Worm (Caenorhabditis elegans) whole organism, late embryonic: Measurements from ENCODE around the gene H37A05.4.
A peak's percentile ranks its signal among the peaks of the same experiment; 100 is the strongest.

Experiments used
- C08G9.2 ChIP-seq: sonication (generic microtip); optimal IDR thresholded peaks from 2 replicates; lab custom pipeline; 2016; ENCODE audit warnings: mild to moderate bottlenecking, missing genetic modification characterization, moderate library complexity, missing compliant biosample characterization
- C38D4.7 ChIP-seq: fragments of 200-800 bp; sonication (Bioruptor generic); optimal IDR thresholded peaks from 2 replicates; lab custom pipeline; 2018; ENCODE audit warnings: mild to moderate bottlenecking, missing genetic modification characterization, moderate library complexity, missing compliant biosample characterization
- F13H6.1 ChIP-seq: sonication (generic microtip); optimal IDR thresholded peaks from 2 replicates; lab custom pipeline; 2016; ENCODE audit warnings: missing genetic modification characterization, missing compliant biosample characterization
- K02D7.2 ChIP-seq: sonication (generic microtip); optimal IDR thresholded peaks from 2 replicates; lab custom pipeline; 2017; ENCODE audit warnings: mild to moderate bottlenecking, missing genetic modification characterization, missing compliant biosample characterization
- ama-1 ChIP-seq: fragments of 150-350 bp; optimal IDR thresholded peaks from 2 replicates; lab custom pipeline; 2014
- ceh-14 ChIP-seq: sonication (generic microtip); optimal IDR thresholded peaks from 2 replicates; lab custom pipeline; 2016; ENCODE audit warnings: missing genotype, missing genetic modification characterization, missing compliant biosample characterization
- ceh-18 ChIP-seq: sonication (generic microtip); optimal IDR thresholded peaks from 2 replicates; lab custom pipeline; 2016; ENCODE audit warnings: missing genetic modification characterization, missing compliant biosample characterization
- ceh-2 ChIP-seq: sonication (generic microtip); optimal IDR thresholded peaks from 2 replicates; lab custom pipeline; 2016; ENCODE audit warnings: missing genotype, missing genetic modification characterization, missing compliant biosample characterization
- ceh-31 ChIP-seq: sonication (generic microtip); optimal IDR thresholded peaks from 2 replicates; lab custom pipeline; 2016; ENCODE audit warnings: missing genetic modification characterization, missing compliant biosample characterization
- ceh-34 ChIP-seq: sonication (generic microtip); optimal IDR thresholded peaks from 2 replicates; lab custom pipeline; 2016; ENCODE audit warnings: mild to moderate bottlenecking, missing genetic modification characterization, missing compliant biosample characterization
- ceh-45 ChIP-seq: fragments of 200-800 bp; sonication (Bioruptor generic); IDR thresholded peaks from 2 replicates; pipeline ENCODE4 v1.3.6; 2022; ENCODE audit warnings: missing genetic modification reagents, missing genetic modification characterization, missing compliant biosample characterization
- ceh-6 ChIP-seq: fragments of 200-800 bp; sonication (Bioruptor generic); optimal IDR thresholded peaks from 2 replicates; lab custom pipeline; 2018; ENCODE audit warnings: mild to moderate bottlenecking, missing genetic modification characterization, missing compliant biosample characterization
- ceh-9 ChIP-seq: sonication (generic microtip); optimal IDR thresholded peaks from 2 replicates; lab custom pipeline; 2016; ENCODE audit warnings: mild to moderate bottlenecking, missing genetic modification characterization, inconsistent platforms, missing compliant biosample characterization
- che-1 ChIP-seq: sonication (generic microtip); optimal IDR thresholded peaks from 2 replicates; lab custom pipeline; 2016; ENCODE audit warnings: mild to moderate bottlenecking, missing genetic modification characterization, missing compliant biosample characterization
- dmd-4 ChIP-seq: sonication (generic microtip); optimal IDR thresholded peaks from 2 replicates; lab custom pipeline; 2016; ENCODE audit warnings: borderline replicate concordance, missing genetic modification characterization, missing compliant biosample characterization
- elt-4 ChIP-seq: sonication (generic microtip); optimal IDR thresholded peaks from 2 replicates; lab custom pipeline; 2016; ENCODE audit warnings: missing genetic modification characterization, missing compliant biosample characterization
- ets-4 ChIP-seq: sonication (generic microtip); optimal IDR thresholded peaks from 2 replicates; lab custom pipeline; 2016; ENCODE audit warnings: missing genetic modification characterization, missing compliant biosample characterization
- eyg-1 ChIP-seq: sonication (generic microtip); optimal IDR thresholded peaks from 2 replicates; lab custom pipeline; 2016; ENCODE audit warnings: missing genotype, missing genetic modification characterization, missing compliant biosample characterization
- fax-1 ChIP-seq: sonication (generic microtip); optimal IDR thresholded peaks from 2 replicates; lab custom pipeline; 2016; ENCODE audit warnings: missing genotype, missing genetic modification characterization, missing compliant biosample characterization
- hlh-13 ChIP-seq: fragments of 200-800 bp; sonication (Bioruptor generic); optimal IDR thresholded peaks from 2 replicates; lab custom pipeline; 2018; ENCODE audit warnings: mild to moderate bottlenecking, missing genetic modification characterization, missing compliant biosample characterization
- hlh-30 ChIP-seq: sonication (generic microtip); optimal IDR thresholded peaks from 2 replicates; lab custom pipeline; 2017; ENCODE audit warnings: antibody characterized with exemption, missing genetic modification characterization, missing compliant biosample characterization; ENCODE audit not compliant: insufficient read depth
- mec-3 ChIP-seq: sonication (generic microtip); optimal IDR thresholded peaks from 2 replicates; lab custom pipeline; 2016; ENCODE audit warnings: borderline replicate concordance, missing genetic modification characterization, missing compliant biosample characterization
- odd-2 ChIP-seq: sonication (generic microtip); optimal IDR thresholded peaks from 2 replicates; lab custom pipeline; 2017; ENCODE audit warnings: antibody characterized with exemption, mild to moderate bottlenecking, missing genetic modification characterization, missing compliant biosample characterization
- pag-3 ChIP-seq: sonication (generic microtip); optimal IDR thresholded peaks from 2 replicates; lab custom pipeline; 2016; ENCODE audit warnings: missing compliant biosample characterization, missing genetic modification characterization, borderline replicate concordance
- pax-1 ChIP-seq: fragments of 150-350 bp; optimal IDR thresholded peaks from 2 replicates; lab custom pipeline; 2014; ENCODE audit warnings: missing biosample characterization, missing genetic modification characterization
- pha-2 ChIP-seq: sonication (generic microtip); optimal IDR thresholded peaks from 2 replicates; lab custom pipeline; 2017; ENCODE audit warnings: mild to moderate bottlenecking, missing genetic modification characterization, missing compliant biosample characterization
- pros-1 ChIP-seq: fragments of 150-350 bp; optimal IDR thresholded peaks from 2 replicates; lab custom pipeline; 2014; ENCODE audit warnings: missing biosample characterization, missing genetic modification reagents, missing genetic modification characterization
- ref-2 ChIP-seq: sonication (generic microtip); optimal IDR thresholded peaks from 2 replicates; lab custom pipeline; 2016; ENCODE audit warnings: missing genetic modification characterization, missing compliant biosample characterization
- sdc-2 ChIP-seq: sonication (generic microtip); optimal IDR thresholded peaks from 2 replicates; lab custom pipeline; 2016; ENCODE audit warnings: missing genotype, missing genetic modification characterization, missing compliant biosample characterization
- syd-9 ChIP-seq: sonication (generic microtip); optimal IDR thresholded peaks from 2 replicates; lab custom pipeline; 2016; ENCODE audit warnings: mild to moderate bottlenecking, missing genetic modification characterization, moderate library complexity, missing compliant biosample characterization
- tbx-2 ChIP-seq: sonication (generic microtip); optimal IDR thresholded peaks from 2 replicates; lab custom pipeline; 2016; ENCODE audit warnings: missing genetic modification characterization, missing compliant biosample characterization
- tbx-7 ChIP-seq: sonication (generic microtip); optimal IDR thresholded peaks from 2 replicates; lab custom pipeline; 2016; ENCODE audit warnings: missing genotype, missing genetic modification characterization, missing compliant biosample characterization
- ttx-3 ChIP-seq: sonication (generic microtip); optimal IDR thresholded peaks from 2 replicates; lab custom pipeline; 2016; ENCODE audit warnings: missing genetic modification reagents, missing genetic modification characterization, missing compliant biosample characterization
- unc-3 ChIP-seq, 2 experiments: fragments of 200-800 bp in 1 of 2; sonication (Bioruptor generic) in 1 of 2; sonication (generic microtip) in 1 of 2; conservative IDR thresholded peaks in 1 of 2; optimal IDR thresholded peaks in 1 of 2; 2 replicates each; pipeline versions ENCODE4 v1.3.6 to Lab custom; 2016 to 2022; ENCODE audit warnings: missing compliant biosample characterization in 2 of 2, missing genetic modification characterization in 2 of 2, missing genetic modification reagents in 1 of 2
- unc-42 ChIP-seq: sonication (generic microtip); optimal IDR thresholded peaks from 2 replicates; lab custom pipeline; 2016; ENCODE audit warnings: missing genotype, missing genetic modification characterization, missing compliant biosample characterization
- unc-86 ChIP-seq: sonication (generic microtip); optimal IDR thresholded peaks from 2 replicates; lab custom pipeline; 2016; ENCODE audit warnings: missing genetic modification characterization, missing compliant biosample characterization

H37A05.4 gene

ce11 chrV:13627103-13627623 is 22.4 kb downstream of the H37A05.4 start, which contains the start of gene sde-2:
sde-2 (plus strand) TSS chrV:13627573.
- no peak for TF ChIP-seq pha-2 (tag; lab: Kevin White, UChicago)
- TF ChIP-seq ceh-9 (tag; lab: Kevin White, UChicago): no peak
- TF ChIP-seq hlh-30: peak; percentile 82
- no peak for TF ChIP-seq elt-4 (tag; lab: Kevin White, UChicago)
- TF ChIP-seq che-1 (tag; lab: Kevin White, UChicago): no peak
- TF ChIP-seq unc-3 (GFP tag; conservative IDR thresholded peaks at IDR 0.05; lab: Robert Waterston, UW): no peak
- no peak for TF ChIP-seq unc-3 (tag; optimal IDR thresholded peaks at IDR 0.05; lab: Kevin White, UChicago)
- no peak for TF ChIP-seq eyg-1
- no peak for TF ChIP-seq ceh-18 (tag; lab: Kevin White, UChicago)
- TF ChIP-seq F13H6.1 (tag; lab: Kevin White, UChicago): no peak
- TF ChIP-seq sdc-2 (tag; lab: Kevin White, UChicago): no peak
- no peak for TF ChIP-seq K02D7.2 (tag; lab: Kevin White, UChicago)
- TF ChIP-seq odd-2 (tag; lab: Kevin White, UChicago): no peak
- peak; percentile 93 for TF ChIP-seq unc-42 (tag; lab: Kevin White, UChicago)
- no peak for TF ChIP-seq fax-1 (tag; lab: Kevin White, UChicago)
- TF ChIP-seq, all 69 proteins: peak for 2

- TF ChIP-seq ceh-14 (tag; lab: Kevin White, UChicago) (no peak), ceh-45 (GFP tag; lab: Robert Waterston, UW) (no peak), tbx-2 (tag; lab: Kevin White, UChicago) (peak; percentile 36), C08G9.2 (tag; lab: Kevin White, UChicago) (no peak), unc-42 (tag; lab: Kevin White, UChicago) (peak; percentile 12), ceh-2 (peak; percentile 4), hlh-13 (GFP tag; lab: Kevin White, UChicago) (no peak), ets-4 (tag; lab: Kevin White, UChicago) (peak; percentile 34), pag-3 (tag; lab: Kevin White, UChicago) (no peak), syd-9 (tag; lab: Kevin White, UChicago) (no peak), odd-2 (tag; lab: Kevin White, UChicago) (no peak), pax-1 (tag; lab: Kevin White, UChicago) (no peak), pros-1 (no peak), eyg-1 (no peak), ama-1 (no peak), ceh-31 (tag; lab: Kevin White, UChicago) (peak; percentile 58), ceh-6 (GFP tag; lab: Kevin White, UChicago) (no peak), C38D4.7 (GFP tag; lab: Kevin White, UChicago) (no peak), hlh-30 (no peak), tbx-7 (tag; lab: Kevin White, UChicago) (no peak), mec-3 (tag; lab: Kevin White, UChicago) (no peak)
- TF ChIP-seq, all 69 proteins: peak for 5
These were observed 24.0 kb downstream of the H37A05.4 start, which contains the start of the genes nduv-2 and F53F4.12 for ce11 chrV:13625517-13626097. nduv-2 (minus strand) TSS chrV:13625567. F53F4.12 (plus strand) TSS chrV:13626047.

DNA sequence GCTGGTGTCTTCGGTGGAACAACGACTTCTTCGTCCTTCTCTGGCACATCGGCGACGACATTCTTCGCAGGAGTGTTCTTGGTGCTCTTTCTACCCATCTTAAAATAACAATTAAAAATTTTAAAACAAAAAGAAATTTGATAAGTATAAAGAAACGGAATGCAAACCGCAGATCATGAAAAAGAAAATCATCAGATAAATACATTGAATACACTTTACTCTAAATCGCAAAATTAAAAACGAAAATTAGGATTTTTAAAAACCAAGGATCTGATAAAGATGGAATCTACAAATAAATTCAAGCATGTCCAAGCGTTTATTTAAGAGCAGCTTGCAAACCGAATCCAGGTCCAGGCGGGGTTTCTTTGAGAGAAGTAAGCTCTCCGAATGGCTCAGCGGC is 25.2 kb downstream of the H37A05.4 start, which contains the start of gene F53F4.11:
F53F4.11 (minus strand) TSS at position 101 of the 400 bp plus-strand sequence.
- no peak for TF ChIP-seq ets-4 (tag; lab: Kevin White, UChicago)
- no peak for TF ChIP-seq dmd-4 (tag; lab: Kevin White, UChicago)
- TF ChIP-seq, all 69 proteins: peak for 0

- TF ChIP-seq ceh-2 (no peak), syd-9 (tag; lab: Kevin White, UChicago) (no peak), unc-86 (tag; lab: Kevin White, UChicago) (no peak), ref-2 (tag; lab: Kevin White, UChicago) (no peak), ceh-9 (tag; lab: Kevin White, UChicago) (no peak), tbx-7 (tag; lab: Kevin White, UChicago) (no peak), ttx-3 (tag; lab: Kevin White, UChicago) (no peak), fax-1 (tag; lab: Kevin White, UChicago) (no peak), ceh-34 (no peak), pag-3 (tag; lab: Kevin White, UChicago) (no peak)
These were observed 27.9 kb downstream of the H37A05.4 start, which contains the start of gene F53F4.16 for ce11 chrV:13621720-13622119. F53F4.16 (minus strand) TSS chrV:13621820.
